Worm (Caenorhabditis elegans) whole organism, midembryonic: Measurements from ENCODE around the gene str-71.

Experiments
- flt-1 ChIP-seq: fragments of 200-800 bp; sonication (Bioruptor generic); IDR thresholded peaks from 2 replicates; pipeline ENCODE4 v1.3.6; 2022; ENCODE audit warnings: missing genetic modification characterization, missing compliant biosample characterization
- klf-2 ChIP-seq: fragments of 200-800 bp; sonication (Bioruptor generic); conservative IDR thresholded peaks from 2 replicates; pipeline ENCODE4 v1.3.6; 2022; ENCODE audit warnings: missing genetic modification reagents, missing genetic modification characterization, missing compliant biosample characterization
- med-1 ChIP-seq: sonication (generic microtip); optimal IDR thresholded peaks from 2 replicates; lab custom pipeline; 2017; ENCODE audit warnings: missing genetic modification characterization, mild to moderate bottlenecking, missing compliant biosample characterization, antibody characterized with exemption, missing genetic modification reagents; ENCODE audit not compliant: insufficient read depth
- ztf-23 ChIP-seq: fragments of 200-800 bp; sonication (Bioruptor generic); IDR thresholded peaks from 2 replicates; pipeline ENCODE4 v1.3.6; 2022; ENCODE audit warnings: missing genetic modification reagents, missing genetic modification characterization, missing compliant biosample characterization
- ztf-29 ChIP-seq: fragments of 200-800 bp; sonication (Bioruptor generic); IDR thresholded peaks from 2 replicates; pipeline ENCODE4 v1.3.6; 2022; ENCODE audit warnings: missing genetic modification reagents, missing genetic modification characterization, missing compliant biosample characterization

DNA sequence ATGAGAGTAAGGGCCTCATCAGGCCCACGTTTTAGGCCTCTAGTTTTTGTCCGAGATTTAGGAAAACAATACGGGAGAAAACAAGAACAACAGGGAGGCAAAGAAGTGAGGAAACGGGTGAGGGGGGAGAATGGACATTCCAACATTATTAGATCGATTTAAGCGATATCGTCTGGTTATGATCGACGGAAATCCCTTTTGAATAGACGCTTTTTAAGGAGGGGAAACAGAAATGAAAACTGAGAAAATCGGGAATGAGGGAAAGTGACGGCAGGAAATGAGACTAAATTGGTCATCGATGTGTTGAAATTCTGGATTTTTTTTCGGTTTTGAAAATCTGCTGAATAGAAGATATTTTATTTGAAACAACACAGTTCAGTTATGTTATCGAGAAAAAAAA lies 5.4 kb upstream of the str-71 start, which contains the start of gene rocf-1:
- TF ChIP-seq ztf-29 (no peak), med-1 (no peak), ztf-23 (GFP tag; lab: Robert Waterston, UW) (no peak), klf-2 (no peak), flt-1 (no peak)
